Worm (Caenorhabditis elegans) whole organism, L4/young adult: ENCODE data around the gene strd-1.

ENCODE experiments used
- dao-5 ChIP-seq: sonication (generic microtip); optimal IDR thresholded peaks from 2 replicates; lab custom pipeline; 2016; ENCODE audit warnings: missing genotype, missing genetic modification characterization, moderate library complexity, missing compliant biosample characterization
- him-1 ChIP-seq: sonication (generic microtip); optimal IDR thresholded peaks from 2 replicates; lab custom pipeline; 2016; ENCODE audit warnings: missing genotype, missing genetic modification reagents, missing genetic modification characterization, missing compliant biosample characterization

- TF ChIP-seq him-1 (no peak), dao-5 (tag; lab: Kevin White, UChicago) (no peak)
Measured at ce11 chrIII:10908543-10908942, 38.7 kb upstream of the strd-1 start.
